Worm (Caenorhabditis elegans): Measurements from ENCODE around the gene K06H6.2.

DNA sequence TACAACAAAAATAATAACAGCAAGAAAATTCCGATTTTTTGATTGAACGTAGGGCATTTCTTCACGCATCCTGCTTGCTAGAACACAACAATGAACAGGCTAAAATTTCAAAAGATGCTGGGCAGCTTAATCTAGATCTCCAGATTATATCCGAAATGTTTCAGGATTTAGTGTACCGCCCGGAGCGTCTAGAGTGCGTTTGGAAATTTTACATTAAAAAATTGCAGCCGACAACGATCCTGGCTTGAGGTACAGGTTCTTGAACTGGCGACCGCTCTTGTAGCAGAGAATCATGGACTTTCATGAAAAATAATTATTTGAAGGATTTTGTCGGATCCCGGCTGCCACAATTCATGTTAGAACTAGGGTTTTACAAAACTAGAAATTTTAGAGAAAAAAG is 37.6 kb upstream of the K06H6.2 start, which contains the start of gene C14C6.6:
- TF ChIP-seq nhr-11 (tag; optimal IDR thresholded peaks at IDR 0.05) (no peak), R02D3.7 (tag; optimal IDR thresholded peaks at IDR 0.05) (no peak), ama-1 (optimal IDR thresholded peaks at IDR 0.05) (no peak), hlh-30 (tag; optimal IDR thresholded peaks at IDR 0.05; ENCODE audit: insufficient read depth) (no peak), nhr-237 (tag; optimal IDR thresholded peaks at IDR 0.05) (no peak), mep-1 (tag; optimal IDR thresholded peaks at IDR 0.05) (no peak), unc-62 (GFP tag; optimal IDR thresholded peaks at IDR 0.05 in 1 of 2) (no peak), unc-62 (tag; optimal IDR thresholded peaks at IDR 0.05) (no peak), nhr-10 (tag; optimal IDR thresholded peaks at IDR 0.05) (no peak), dmd-9 (GFP tag; IDR thresholded peaks at IDR 0.05) (no peak), nhr-76 (tag; optimal IDR thresholded peaks at IDR 0.05) (no peak), fkh-10 (GFP tag; optimal IDR thresholded peaks at IDR 0.05) (no peak)

All from whole organism, L4 larva.